Fruit fly (Drosophila melanogaster) whole organism, embryonic: ENCODE data around the gene CG33664.

Source experiments
- Antp ChIP-seq: fragments of 200-800 bp; sonication (Bioruptor generic); optimal IDR thresholded peaks from 3 replicates; lab custom pipeline; 2016; ENCODE audit warnings: missing biosample characterization, missing genetic modification characterization
- Atf-2 ChIP-seq: fragments of 200-800 bp; sonication (Bioruptor generic); optimal IDR thresholded peaks from 2 replicates; lab custom pipeline; 2016; ENCODE audit warnings: missing biosample characterization, missing genetic modification characterization
- B-H1 ChIP-seq: fragments of 200-800 bp; sonication (Bioruptor generic); IDR thresholded peaks from 3 replicates; pipeline ENCODE4 v1.3.6; 2022; ENCODE audit warnings: missing biosample characterization, missing genetic modification characterization
- CG10274 ChIP-seq: fragments of 200-800 bp; sonication (Bioruptor generic); optimal IDR thresholded peaks from 3 replicates; lab custom pipeline; 2017; ENCODE audit warnings: missing biosample characterization, mild to moderate bottlenecking, missing genetic modification characterization
- CG10543 ChIP-seq: fragments of 200-800 bp; sonication (Bioruptor generic); optimal IDR thresholded peaks from 3 replicates; lab custom pipeline; 2017; ENCODE audit warnings: missing biosample characterization, mild to moderate bottlenecking, missing genetic modification characterization, moderate library complexity
- CG11247 ChIP-seq: fragments of 200-800 bp; sonication (Bioruptor generic); IDR thresholded peaks from 2 replicates; pipeline ENCODE4 v1.3.6; 2022; ENCODE audit warnings: missing biosample characterization, missing genetic modification characterization
- CG11398 ChIP-seq: fragments of 200-800 bp; sonication (Bioruptor generic); optimal IDR thresholded peaks from 2 replicates; lab custom pipeline; 2016; ENCODE audit warnings: missing biosample characterization, missing genetic modification characterization
- CG11456 ChIP-seq: fragments of 200-800 bp; sonication (Bioruptor generic); IDR thresholded peaks from 3 replicates; pipeline ENCODE4 v1.3.6; 2022; ENCODE audit warnings: missing biosample characterization, missing genetic modification characterization
- CG12236 ChIP-seq: fragments of 200-800 bp; sonication (Bioruptor generic); optimal IDR thresholded peaks from 2 replicates; lab custom pipeline; 2016; ENCODE audit warnings: missing biosample characterization, missing genetic modification characterization
- CG12659 ChIP-seq: fragments of 200-800 bp; sonication (Bioruptor generic); optimal IDR thresholded peaks from 3 replicates; lab custom pipeline; 2017; ENCODE audit warnings: mild to moderate bottlenecking, missing biosample characterization, missing genetic modification reagents, missing genetic modification characterization
- CG2712 ChIP-seq: fragments of 200-800 bp; optimal IDR thresholded peaks from 3 replicates; lab custom pipeline; 2019; ENCODE audit warnings: missing biosample characterization, mild to moderate bottlenecking, missing genetic modification characterization, moderate library complexity
- CG2875 ChIP-seq: fragments of 200-800 bp; sonication (Bioruptor generic); optimal IDR thresholded peaks from 2 replicates; lab custom pipeline; 2017; ENCODE audit warnings: missing biosample characterization, mild to moderate bottlenecking, missing genetic modification characterization, missing genetic modification reagents
- CG2889 ChIP-seq: fragments of 200-800 bp; sonication (Bioruptor generic); IDR thresholded peaks from 3 replicates; pipeline ENCODE4 v1.3.6; 2022; ENCODE audit warnings: missing biosample characterization, missing genetic modification characterization
- CG30431 ChIP-seq: fragments of 200-800 bp; sonication (Bioruptor generic); optimal IDR thresholded peaks from 2 replicates; lab custom pipeline; 2017; ENCODE audit warnings: missing biosample characterization, missing genetic modification characterization
- CG3995 ChIP-seq: fragments of 200-800 bp; sonication (Bioruptor generic); optimal IDR thresholded peaks from 3 replicates; lab custom pipeline; 2016; ENCODE audit warnings: missing biosample characterization, missing genetic modification characterization
- CG5953 ChIP-seq: fragments of 200-800 bp; sonication (Bioruptor generic); IDR thresholded peaks from 2 replicates; pipeline ENCODE4 v1.3.6; 2022; ENCODE audit warnings: missing biosample characterization, missing genetic modification characterization
- CG6272 ChIP-seq: fragments of 200-800 bp; sonication (Bioruptor generic); IDR thresholded peaks from 2 replicates; pipeline ENCODE4 v1.3.6; 2022; ENCODE audit warnings: missing biosample characterization, missing genetic modification characterization
- CG6791 ChIP-seq: fragments of 200-800 bp; sonication (Bioruptor generic); IDR thresholded peaks from 3 replicates; pipeline ENCODE4 v1.3.6; 2022; ENCODE audit warnings: missing biosample characterization, missing genetic modification characterization; ENCODE audit not compliant: partially characterized antibody
- CG8089 ChIP-seq: fragments of 200-800 bp; sonication (Bioruptor generic); optimal IDR thresholded peaks from 3 replicates; lab custom pipeline; 2016; ENCODE audit warnings: missing biosample characterization, missing genetic modification characterization
- CG8359 ChIP-seq: fragments of 200-800 bp; sonication (Bioruptor generic); optimal IDR thresholded peaks from 2 replicates; lab custom pipeline; 2017; ENCODE audit warnings: missing biosample characterization, mild to moderate bottlenecking, missing genetic modification characterization, borderline replicate concordance
- CG9215 ChIP-seq: fragments of 200-800 bp; sonication (Bioruptor generic); IDR thresholded peaks from 2 replicates; pipeline ENCODE4 v1.3.6; 2022; ENCODE audit warnings: missing biosample characterization, missing genetic modification characterization
- CTCF ChIP-seq: fragments of 200-800 bp; sonication (Bioruptor generic); optimal IDR thresholded peaks from 2 replicates; lab custom pipeline; 2017; ENCODE audit warnings: missing biosample characterization, mild to moderate bottlenecking, missing genetic modification characterization, moderate library complexity
- D ChIP-seq, 2 experiments: fragments of 200-800 bp in 1 of 2; fragments of >200 bp in 1 of 2; sonication (Bioruptor generic) in 1 of 2; optimal IDR thresholded peaks; 2 replicates in 1 of 2; 3 replicates in 1 of 2; lab custom pipeline; 2017; ENCODE audit warnings: mild to moderate bottlenecking in 1 of 2, missing biosample characterization in 1 of 2, missing genetic modification characterization in 1 of 2, missing genetic modification reagents in 1 of 2
- Hey ChIP-seq: fragments of 200-800 bp; sonication (Bioruptor generic); optimal IDR thresholded peaks from 3 replicates; lab custom pipeline; 2018; ENCODE audit warnings: missing biosample characterization, mild to moderate bottlenecking, missing genetic modification characterization
- Hmr ChIP-seq: fragments of 200-800 bp; sonication (Bioruptor generic); optimal IDR thresholded peaks from 3 replicates; lab custom pipeline; 2017; ENCODE audit warnings: mild to moderate bottlenecking, missing biosample characterization, missing genetic modification reagents, missing genetic modification characterization
- Hr39 ChIP-seq: fragments of >200 bp; optimal IDR thresholded peaks from 2 replicates; lab custom pipeline; 2017
- Mad ChIP-seq: fragments of 200-800 bp; sonication (Bioruptor generic); optimal IDR thresholded peaks from 2 replicates; lab custom pipeline; 2016; ENCODE audit warnings: missing biosample characterization, missing genetic modification characterization
- Mrtf ChIP-seq: fragments of 200-800 bp; sonication (Bioruptor generic); IDR thresholded peaks from 3 replicates; pipeline ENCODE4 v1.3.6; 2022; ENCODE audit warnings: missing biosample characterization, missing genetic modification characterization
- NK7.1 ChIP-seq: fragments of 200-800 bp; sonication (Bioruptor generic); optimal IDR thresholded peaks from 3 replicates; lab custom pipeline; 2016; ENCODE audit warnings: missing biosample characterization, missing genetic modification characterization
- Opbp ChIP-seq: fragments of 200-800 bp; sonication (Bioruptor generic); IDR thresholded peaks from 3 replicates; pipeline ENCODE4 v1.3.6; 2022; ENCODE audit warnings: missing biosample characterization, missing genetic modification characterization; ENCODE audit not compliant: partially characterized antibody
- PHDP ChIP-seq: fragments of 200-800 bp; sonication (Bioruptor generic); optimal IDR thresholded peaks from 3 replicates; lab custom pipeline; 2018; ENCODE audit warnings: missing biosample characterization, mild to moderate bottlenecking, missing genetic modification characterization, moderate library complexity
- YL-1 ChIP-seq: fragments of 200-800 bp; sonication (Bioruptor generic); optimal IDR thresholded peaks from 3 replicates; lab custom pipeline; 2017; ENCODE audit warnings: missing biosample characterization, mild to moderate bottlenecking, missing genetic modification characterization
- ab ChIP-seq: fragments of 200-800 bp; sonication (Bioruptor generic); optimal IDR thresholded peaks from 2 replicates; lab custom pipeline; 2016; ENCODE audit warnings: missing biosample characterization, missing genetic modification characterization
- chm ChIP-seq: fragments of 200-800 bp; sonication (Bioruptor generic); IDR thresholded peaks from 2 replicates; pipeline ENCODE4 v1.3.6; 2022; ENCODE audit warnings: missing biosample characterization, missing genetic modification characterization
- croc ChIP-seq: fragments of 200-800 bp; sonication (Bioruptor generic); conservative IDR thresholded peaks from 3 replicates; pipeline ENCODE4 v1.3.6; 2022; ENCODE audit warnings: missing biosample characterization, missing genetic modification characterization
- gfzf ChIP-seq: fragments of 200-800 bp; sonication (Bioruptor generic); optimal IDR thresholded peaks from 2 replicates; lab custom pipeline; 2016; ENCODE audit warnings: missing biosample characterization, mild to moderate bottlenecking, missing genetic modification characterization, moderate library complexity
- gro ChIP-seq: fragments of 200-800 bp; sonication (Bioruptor generic); optimal IDR thresholded peaks from 2 replicates; lab custom pipeline; 2016; ENCODE audit warnings: missing biosample characterization, missing genetic modification characterization
- luna ChIP-seq: fragments of 200-800 bp; sonication (Bioruptor generic); optimal IDR thresholded peaks from 2 replicates; lab custom pipeline; 2016; ENCODE audit warnings: missing biosample characterization, missing genetic modification characterization
- nom ChIP-seq: fragments of 200-800 bp; sonication (Bioruptor generic); optimal IDR thresholded peaks from 2 replicates; lab custom pipeline; 2017; ENCODE audit warnings: missing biosample characterization, missing genetic modification characterization, mild to moderate bottlenecking, moderate library complexity, missing genetic modification reagents
- p53 ChIP-seq: fragments of 200-800 bp; sonication (Bioruptor generic); optimal IDR thresholded peaks from 2 replicates; lab custom pipeline; 2016; ENCODE audit warnings: missing biosample characterization, missing genetic modification characterization
- pb ChIP-seq: fragments of 200-800 bp; sonication (Bioruptor generic); optimal IDR thresholded peaks from 3 replicates; lab custom pipeline; 2016; ENCODE audit warnings: missing biosample characterization, missing genetic modification characterization
- pum ChIP-seq: fragments of 200-800 bp; sonication (Bioruptor generic); optimal IDR thresholded peaks from 2 replicates; lab custom pipeline; 2016; ENCODE audit warnings: missing biosample characterization, missing genetic modification characterization
- repo ChIP-seq: fragments of 200-800 bp; sonication (Bioruptor generic); optimal IDR thresholded peaks from 2 replicates; lab custom pipeline; 2016; ENCODE audit warnings: missing biosample characterization, missing genetic modification characterization
- sim ChIP-seq: fragments of 200-800 bp; sonication (Bioruptor generic); IDR thresholded peaks from 2 replicates; pipeline ENCODE4 v1.3.6; 2022; ENCODE audit warnings: missing biosample characterization, missing genetic modification characterization
- tll ChIP-seq, 2 experiments: fragments of 200-800 bp in 1 of 2; fragments of >200 bp in 1 of 2; sonication (Bioruptor generic) in 1 of 2; optimal IDR thresholded peaks; 2 replicates each; lab custom pipeline; 2017 to 2019; ENCODE audit warnings: missing biosample characterization in 2 of 2, missing genetic modification characterization in 2 of 2, mild to moderate bottlenecking in 1 of 2, moderate library complexity in 1 of 2
- toy ChIP-seq: fragments of 200-800 bp; sonication (Bioruptor generic); IDR thresholded peaks from 2 replicates; pipeline ENCODE4 v1.3.6; 2022; ENCODE audit warnings: missing biosample characterization, missing genetic modification characterization
- trh ChIP-seq: fragments of 200-800 bp; sonication (Bioruptor generic); optimal IDR thresholded peaks from 2 replicates; lab custom pipeline; 2016; ENCODE audit warnings: missing biosample characterization, missing genetic modification characterization
- wdn ChIP-seq: fragments of 200-800 bp; sonication (Bioruptor generic); IDR thresholded peaks from 2 replicates; pipeline ENCODE4 v1.3.6; 2022; ENCODE audit warnings: missing biosample characterization, missing genetic modification characterization

The CG33664 gene

dm6 chrX:6352769-6353612 lies 31.0 kb upstream of the CG33664 start (continued):
- no peak for TF ChIP-seq CG11247 (GFP tag; lab: Robert Waterston, UW)
- TF ChIP-seq, all 482 proteins: peak for 16

- no peak for TF ChIP-seq p53 (GFP tag; lab: Kevin White, UChicago)
- peak; percentile 73 for TF ChIP-seq CG9215 (GFP tag; lab: Robert Waterston, UW)
- TF ChIP-seq CG30431 = peak; percentile 66
- peak; percentile 93 for TF ChIP-seq CG2712 (tag; lab: Kevin White, UChicago)
- no peak for TF ChIP-seq tll (GFP tag; optimal IDR thresholded peaks at IDR 0.05; lab: Kevin White, UChicago)
- TF ChIP-seq Antp (GFP tag; lab: Kevin White, UChicago) = no peak
- peak; percentile 74 for TF ChIP-seq CG2875 (GFP tag; lab: Kevin White, UChicago)
- TF ChIP-seq Mad (GFP tag; lab: Kevin White, UChicago) = peak; percentile 50
- TF ChIP-seq CG10543 (GFP tag; lab: Kevin White, UChicago) = peak; percentile 93
- TF ChIP-seq CG12236 = no peak
- no peak for TF ChIP-seq nom
- no peak for TF ChIP-seq repo (GFP tag; lab: Kevin White, UChicago)
- TF ChIP-seq CG5953 (GFP tag; lab: Robert Waterston, UW) = peak; percentile 76
- TF ChIP-seq chm (GFP tag; lab: Robert Waterston, UW) = peak; percentile 56; the same call in 1 of the 2 replicates
- TF ChIP-seq YL-1 = peak; percentile 61
- TF ChIP-seq CG11398 (GFP tag; lab: Kevin White, UChicago) = no peak
- TF ChIP-seq CG3995 (GFP tag; lab: Kevin White, UChicago) = peak; percentile 18
- peak; percentile 75 for TF ChIP-seq croc (GFP tag; lab: Robert Waterston, UW)
- peak; percentile 66 for TF ChIP-seq wdn (GFP tag; lab: Robert Waterston, UW)
- TF ChIP-seq Hr39 (lab: Kevin White, UChicago) = no peak
- no peak for TF ChIP-seq luna (GFP tag; lab: Kevin White, UChicago)
- TF ChIP-seq CG11456 (GFP tag; lab: Robert Waterston, UW) = peak; percentile 73
- no peak for TF ChIP-seq CG6791
- TF ChIP-seq D (optimal IDR thresholded peaks at IDR 0.05; lab: Kevin White, UChicago) = no peak
- peak; percentile 84 for TF ChIP-seq D (GFP tag; optimal IDR thresholded peaks at IDR 0.05; lab: Kevin White, UChicago)
- no peak for TF ChIP-seq gro (GFP tag; lab: Kevin White, UChicago)
- peak; percentile 52; the same call in 2 of the 3 replicates for TF ChIP-seq CG2889 (GFP tag; lab: Robert Waterston, UW)
- peak; percentile 72 for TF ChIP-seq B-H1
- TF ChIP-seq gfzf (GFP tag; lab: Kevin White, UChicago) = no peak
- no peak for TF ChIP-seq ab (GFP tag; lab: Kevin White, UChicago)
- peak; percentile 7 for TF ChIP-seq CG8089 (GFP tag; lab: Kevin White, UChicago)
- TF ChIP-seq sim (GFP tag; lab: Robert Waterston, UW) = peak; percentile 52; the same call in 1 of the 2 replicates
- TF ChIP-seq CG6272 (GFP tag; lab: Robert Waterston, UW) = peak; percentile 60; the same call in 1 of the 2 replicates
- TF ChIP-seq CG12659 (GFP tag; lab: Kevin White, UChicago) = peak; percentile 92
- no peak for TF ChIP-seq NK7.1
- TF ChIP-seq Hmr (GFP tag; lab: Kevin White, UChicago) = peak; percentile 91
- peak; percentile 46 for TF ChIP-seq Hey (tag; lab: Kevin White, UChicago)
- TF ChIP-seq CTCF = peak; percentile 16
- no peak for TF ChIP-seq Atf-2 (GFP tag; lab: Kevin White, UChicago)
- peak; percentile 55 for TF ChIP-seq CG8359 (GFP tag; lab: Kevin White, UChicago)
- TF ChIP-seq Opbp (GFP tag; lab: Robert Waterston, UW) = no peak
- peak; percentile 66 for TF ChIP-seq trh (GFP tag; lab: Kevin White, UChicago)
- TF ChIP-seq CG10274 (GFP tag; lab: Kevin White, UChicago) = peak; percentile 43
- no peak for TF ChIP-seq pb
- peak; percentile 73; the same call in 2 of the 3 replicates for TF ChIP-seq Mrtf (GFP tag; lab: Robert Waterston, UW)
- no peak for TF ChIP-seq toy (GFP tag; lab: Robert Waterston, UW)
- TF ChIP-seq pum (GFP tag; lab: Kevin White, UChicago) = peak; percentile 27
- peak; percentile 90 for TF ChIP-seq PHDP
Observed at dm6 chrX:6353613-6353986, 30.4 kb upstream of the CG33664 start.
